Fruit fly (Drosophila melanogaster) whole organism, pupa: Measurements from ENCODE around the gene Acsf2.

Source experiments
- CG10348 ChIP-seq: fragments of 200-800 bp; sonication (Bioruptor generic); IDR thresholded peaks from 2 replicates; pipeline ENCODE4 v1.3.6; 2022; ENCODE audit warnings: missing biosample characterization, missing genetic modification characterization
- CG15710 ChIP-seq: fragments of 200-800 bp; sonication (Bioruptor generic); optimal IDR thresholded peaks from 2 replicates; lab custom pipeline; 2018; ENCODE audit warnings: missing biosample characterization, mild to moderate bottlenecking, missing genetic modification characterization, moderate library complexity
- CG17806 ChIP-seq: fragments of 200-800 bp; sonication (Bioruptor generic); optimal IDR thresholded peaks from 2 replicates; lab custom pipeline; 2018; ENCODE audit warnings: missing biosample characterization, mild to moderate bottlenecking, missing genetic modification characterization, moderate library complexity
- CG34367 ChIP-seq: fragments of 200-800 bp; sonication (Bioruptor generic); optimal IDR thresholded peaks from 2 replicates; lab custom pipeline; 2018; ENCODE audit warnings: missing biosample characterization, mild to moderate bottlenecking, missing genetic modification characterization
- CG4496 ChIP-seq: fragments of 200-800 bp; sonication (Bioruptor generic); IDR thresholded peaks from 3 replicates; pipeline ENCODE4 v1.3.6; 2022; ENCODE audit warnings: missing biosample characterization, missing genetic modification characterization
- CG8301 ChIP-seq: fragments of 200-800 bp; sonication (Bioruptor generic); optimal IDR thresholded peaks from 2 replicates; lab custom pipeline; 2018; ENCODE audit warnings: missing biosample characterization, mild to moderate bottlenecking, missing genetic modification characterization
- EcR ChIP-seq: fragments of 200-800 bp; sonication (Bioruptor generic); optimal IDR thresholded peaks from 3 replicates; lab custom pipeline; 2019; ENCODE audit warnings: missing biosample characterization, missing genetic modification characterization, mild to moderate bottlenecking, moderate library complexity, missing genetic modification reagents
- Ets98B ChIP-seq: fragments of 200-800 bp; sonication (Bioruptor generic); IDR thresholded peaks from 2 replicates; pipeline ENCODE4 v1.3.6; 2022; ENCODE audit warnings: missing biosample characterization, missing genetic modification characterization
- Snoo ChIP-seq: fragments of 200-800 bp; sonication (Bioruptor generic); optimal IDR thresholded peaks from 3 replicates; lab custom pipeline; 2017; ENCODE audit warnings: missing biosample characterization, mild to moderate bottlenecking, missing genetic modification characterization, inconsistent platforms
- fd96Ca ChIP-seq: fragments of 200-800 bp; sonication (Bioruptor generic); IDR thresholded peaks from 3 replicates; pipeline ENCODE4 v1.3.6; 2022; ENCODE audit warnings: missing biosample characterization, missing genetic modification characterization

DNA sequence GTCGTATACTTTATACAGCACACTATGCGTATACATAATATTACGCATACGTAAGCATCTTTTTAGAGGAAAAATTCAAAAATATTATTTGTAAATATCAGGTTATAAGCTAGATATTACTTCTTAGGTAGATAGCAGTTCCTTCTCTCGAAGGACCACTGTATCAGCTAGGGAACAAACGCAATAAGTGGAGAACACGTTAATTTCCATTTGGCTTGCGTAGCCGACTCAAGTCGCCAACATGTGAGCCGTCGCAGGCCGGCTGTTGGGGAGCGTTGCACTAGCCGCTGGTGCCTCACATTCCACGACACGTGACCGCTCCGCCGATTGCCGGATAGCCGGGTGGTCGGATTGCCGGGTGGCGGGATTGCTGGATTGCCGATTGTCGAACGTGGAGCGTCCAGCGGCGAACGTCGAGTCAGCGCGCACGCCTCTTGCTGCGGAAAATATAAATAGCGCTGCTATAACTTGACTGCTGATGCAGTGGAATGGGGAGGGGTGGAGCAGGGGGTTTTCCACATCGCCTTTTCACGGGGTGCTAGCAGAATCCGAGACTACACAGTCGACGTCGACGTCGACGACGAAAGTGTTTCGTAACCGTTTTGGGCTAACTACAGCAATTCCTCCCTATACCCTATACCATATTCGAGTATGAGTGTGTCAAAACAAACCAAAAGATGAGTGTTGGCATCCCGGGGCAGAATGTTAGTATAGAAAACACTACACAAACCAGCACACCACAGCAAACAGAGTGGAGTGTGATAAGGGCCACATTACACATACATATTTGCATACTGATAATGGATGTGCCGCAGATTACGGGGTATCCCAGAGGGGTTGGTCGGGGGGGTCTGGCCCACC lies 38.8 kb downstream of the Acsf2 start:
- TF ChIP-seq fd96Ca (GFP tag; lab: Robert Waterston, UW) (no peak), CG4496 (GFP tag; lab: Robert Waterston, UW) (no peak), CG17806 (peak; percentile 18), Ets98B (peak; percentile 10; the same call in 1 of the 2 replicates), CG10348 (peak; percentile 58; the same call in 1 of the 2 replicates), CG8301 (tag; lab: Kevin White, UChicago) (peak; percentile 30), Snoo (tag; lab: Kevin White, UChicago) (no peak), EcR (peak; percentile 57), CG15710 (tag; lab: Kevin White, UChicago) (no peak), CG34367 (no peak)
